Fruit fly (Drosophila melanogaster) whole organism, embryonic: ENCODE results near the gene Sptr.
A peak's percentile ranks its signal among the peaks of the same experiment; 100 is the strongest.

ENCODE experiments used
- ATbp ChIP-seq: fragments of 200-800 bp; sonication (Bioruptor generic); optimal IDR thresholded peaks from 2 replicates; lab custom pipeline; 2017; ENCODE audit warnings: missing biosample characterization, mild to moderate bottlenecking, missing genetic modification characterization, missing genetic modification reagents
- CG11398 ChIP-seq: fragments of 200-800 bp; sonication (Bioruptor generic); optimal IDR thresholded peaks from 2 replicates; lab custom pipeline; 2016; ENCODE audit warnings: missing biosample characterization, missing genetic modification characterization
- CG11504 ChIP-seq: fragments of 200-800 bp; sonication (Bioruptor generic); optimal IDR thresholded peaks from 3 replicates; lab custom pipeline; 2019; ENCODE audit warnings: missing biosample characterization, mild to moderate bottlenecking, missing genetic modification characterization, moderate library complexity
- CG14014 ChIP-seq: fragments of 200-800 bp; sonication (Bioruptor generic); IDR thresholded peaks from 2 replicates; pipeline ENCODE4 v1.3.6; 2022; ENCODE audit warnings: missing biosample characterization, missing genetic modification characterization
- CG15514 ChIP-seq: fragments of 200-800 bp; sonication (Bioruptor generic); optimal IDR thresholded peaks from 3 replicates; lab custom pipeline; 2017; ENCODE audit warnings: missing biosample characterization, missing genetic modification characterization, mild to moderate bottlenecking, moderate library complexity, missing genetic modification reagents
- CG16779 ChIP-seq: fragments of 200-800 bp; sonication (Bioruptor generic); IDR thresholded peaks from 2 replicates; pipeline ENCODE4 v1.3.6; 2022; ENCODE audit warnings: missing biosample characterization, missing genetic modification characterization
- CG17359 ChIP-seq: fragments of 200-800 bp; sonication (Bioruptor generic); optimal IDR thresholded peaks from 3 replicates; lab custom pipeline; 2018; ENCODE audit warnings: missing biosample characterization, mild to moderate bottlenecking, missing genetic modification characterization, moderate library complexity
- CG17385 ChIP-seq: fragments of 200-800 bp; sonication (Bioruptor generic); optimal IDR thresholded peaks from 3 replicates; lab custom pipeline; 2018; ENCODE audit warnings: missing biosample characterization, mild to moderate bottlenecking, missing genetic modification characterization
- CG17829 ChIP-seq: fragments of 200-800 bp; optimal IDR thresholded peaks from 2 replicates; lab custom pipeline; 2019; ENCODE audit warnings: missing biosample characterization, mild to moderate bottlenecking, missing genetic modification characterization, moderate library complexity
- CG2129 ChIP-seq: fragments of 200-800 bp; sonication (Bioruptor generic); IDR thresholded peaks from 2 replicates; pipeline ENCODE4 v1.3.6; 2022; ENCODE audit warnings: missing biosample characterization, missing genetic modification characterization; ENCODE audit not compliant: partially characterized antibody
- CG2712 ChIP-seq: fragments of 200-800 bp; optimal IDR thresholded peaks from 3 replicates; lab custom pipeline; 2019; ENCODE audit warnings: missing biosample characterization, mild to moderate bottlenecking, missing genetic modification characterization, moderate library complexity
- CG33557 ChIP-seq: fragments of 200-800 bp; sonication (Bioruptor generic); optimal IDR thresholded peaks from 2 replicates; lab custom pipeline; 2019; ENCODE audit warnings: missing biosample characterization, mild to moderate bottlenecking, missing genetic modification characterization, moderate library complexity
- CG34376 ChIP-seq: fragments of 200-800 bp; sonication (Bioruptor generic); optimal IDR thresholded peaks from 2 replicates; lab custom pipeline; 2018; ENCODE audit warnings: missing biosample characterization, mild to moderate bottlenecking, missing genetic modification characterization
- CG7372 ChIP-seq: fragments of 200-800 bp; sonication (Bioruptor generic); IDR thresholded peaks from 2 replicates; pipeline ENCODE4 v1.3.6; 2022; ENCODE audit warnings: missing biosample characterization, missing genetic modification characterization
- CG8290 ChIP-seq, 3 experiments: fragments of 200-800 bp; sonication (Bioruptor generic); optimal IDR thresholded peaks; 2 replicates each; lab custom pipeline; 2016 to 2019; ENCODE audit warnings: missing biosample characterization in 3 of 3, missing genetic modification characterization in 3 of 3, mild to moderate bottlenecking in 2 of 3, moderate library complexity in 1 of 3
- CG8478 ChIP-seq: fragments of >200 bp; optimal IDR thresholded peaks from 2 replicates; lab custom pipeline; 2018
- CG9437 ChIP-seq: fragments of 200-800 bp; sonication (Bioruptor generic); optimal IDR thresholded peaks from 2 replicates; lab custom pipeline; 2018; ENCODE audit warnings: missing biosample characterization, mild to moderate bottlenecking, missing genetic modification characterization
- CG9932 ChIP-seq: fragments of 200-800 bp; sonication (Bioruptor generic); IDR thresholded peaks from 2 replicates; pipeline ENCODE4 v1.3.6; 2022; ENCODE audit warnings: missing biosample characterization, missing genetic modification characterization
- Chrac-16 ChIP-seq: fragments of 200-800 bp; sonication (Bioruptor generic); optimal IDR thresholded peaks from 3 replicates; lab custom pipeline; 2016; ENCODE audit warnings: missing biosample characterization, missing genetic modification characterization
- Dip3 ChIP-seq: fragments of 200-800 bp; sonication (Bioruptor generic); optimal IDR thresholded peaks from 3 replicates; lab custom pipeline; 2016; ENCODE audit warnings: missing biosample characterization, missing genetic modification characterization
- Dp ChIP-seq: fragments of 200-800 bp; sonication (Bioruptor generic); optimal IDR thresholded peaks from 2 replicates; lab custom pipeline; 2018; ENCODE audit warnings: missing biosample characterization, mild to moderate bottlenecking, missing genetic modification characterization, moderate library complexity
- Dref ChIP-seq: fragments of 200-800 bp; sonication (Bioruptor generic); IDR thresholded peaks from 2 replicates; pipeline ENCODE4 v1.3.6; 2022; ENCODE audit warnings: missing biosample characterization, missing genetic modification characterization
- E2f2 ChIP-seq: fragments of 200-800 bp; sonication (Bioruptor generic); IDR thresholded peaks from 2 replicates; pipeline ENCODE4 v1.3.6; 2022; ENCODE audit warnings: missing biosample characterization, missing genetic modification characterization
- Gug ChIP-seq: fragments of 200-800 bp; sonication (Bioruptor generic); IDR thresholded peaks from 4 replicates; pipeline ENCODE4 v1.3.6; 2022; ENCODE audit warnings: missing biosample characterization, missing genetic modification characterization
- HLH4C ChIP-seq: fragments of 200-800 bp; sonication (Bioruptor generic); IDR thresholded peaks from 3 replicates; pipeline ENCODE4 v1.3.6; 2022; ENCODE audit warnings: missing biosample characterization, missing genetic modification characterization; ENCODE audit not compliant: partially characterized antibody
- Med ChIP-seq: fragments of 200-800 bp; sonication (Bioruptor generic); peaks from one replicate; lab custom pipeline; 2016; ENCODE audit warnings: missing biosample characterization, missing genetic modification characterization, mild to moderate bottlenecking, inconsistent platforms, moderate library complexity
- Sox102F ChIP-seq: fragments of 200-800 bp; sonication (Bioruptor generic); optimal IDR thresholded peaks from 2 replicates; lab custom pipeline; 2018; ENCODE audit warnings: missing biosample characterization, mild to moderate bottlenecking, missing genetic modification characterization, moderate library complexity
- Sry-δ ChIP-seq: fragments of 200-800 bp; sonication (Bioruptor generic); optimal IDR thresholded peaks from 2 replicates; lab custom pipeline; 2016; ENCODE audit warnings: missing biosample characterization, missing genetic modification characterization
- Ssrp ChIP-seq: fragments of 200-800 bp; sonication (Bioruptor generic); optimal IDR thresholded peaks from 2 replicates; lab custom pipeline; 2018; ENCODE audit warnings: missing biosample characterization, mild to moderate bottlenecking, missing genetic modification characterization, moderate library complexity
- TFAM ChIP-seq: fragments of 200-800 bp; sonication (Bioruptor generic); optimal IDR thresholded peaks from 2 replicates; lab custom pipeline; 2017; ENCODE audit warnings: missing biosample characterization, missing genetic modification characterization, inconsistent platforms
- Usf ChIP-seq: fragments of 200-800 bp; sonication (Bioruptor generic); optimal IDR thresholded peaks from 2 replicates; lab custom pipeline; 2017; ENCODE audit warnings: missing genotype, missing biosample characterization, missing genetic modification characterization
- abd-A ChIP-seq: fragments of 200-800 bp; sonication (Bioruptor generic); optimal IDR thresholded peaks from 3 replicates; lab custom pipeline; 2019; ENCODE audit warnings: missing biosample characterization, mild to moderate bottlenecking, missing genetic modification characterization, moderate library complexity
- ase ChIP-seq: fragments of 200-800 bp; sonication (Bioruptor generic); IDR thresholded peaks from 3 replicates; pipeline ENCODE4 v1.3.6; 2022; ENCODE audit warnings: missing biosample characterization, missing genetic modification characterization
- disco-r ChIP-seq: fragments of 200-800 bp; sonication (Bioruptor generic); optimal IDR thresholded peaks from 2 replicates; lab custom pipeline; 2016; ENCODE audit warnings: missing biosample characterization, missing genetic modification characterization
- gcm2 ChIP-seq: fragments of 200-800 bp; sonication (Bioruptor generic); optimal IDR thresholded peaks from 2 replicates; lab custom pipeline; 2016; ENCODE audit warnings: missing biosample characterization, missing genetic modification characterization
- grau ChIP-seq: fragments of 200-800 bp; optimal IDR thresholded peaks from 3 replicates; lab custom pipeline; 2019; ENCODE audit warnings: missing biosample characterization, mild to moderate bottlenecking, missing genetic modification characterization, moderate library complexity
- ind ChIP-seq: fragments of 200-800 bp; sonication (Bioruptor generic); optimal IDR thresholded peaks from 3 replicates; lab custom pipeline; 2016; ENCODE audit warnings: missing biosample characterization, missing genetic modification characterization
- kah ChIP-seq: fragments of 200-800 bp; sonication (Bioruptor generic); optimal IDR thresholded peaks from 2 replicates; lab custom pipeline; 2018; ENCODE audit warnings: missing biosample characterization, mild to moderate bottlenecking, missing genetic modification characterization
- maf-S ChIP-seq: fragments of 200-800 bp; sonication (Bioruptor generic); optimal IDR thresholded peaks from 2 replicates; lab custom pipeline; 2016; ENCODE audit warnings: missing biosample characterization, missing genetic modification characterization
- pho ChIP-seq: fragments of 200-800 bp; sonication (Bioruptor generic); optimal IDR thresholded peaks from 2 replicates; lab custom pipeline; 2016; ENCODE audit warnings: missing biosample characterization, missing genetic modification characterization
- pzg ChIP-seq: fragments of 200-800 bp; sonication (Bioruptor generic); optimal IDR thresholded peaks from 3 replicates; lab custom pipeline; 2018; ENCODE audit warnings: missing biosample characterization, mild to moderate bottlenecking, missing genetic modification characterization, moderate library complexity
- rib ChIP-seq: fragments of 200-800 bp; sonication (Bioruptor generic); IDR thresholded peaks from 2 replicates; pipeline ENCODE4 v1.3.6; 2022; ENCODE audit warnings: missing biosample characterization, missing genetic modification characterization
- sd ChIP-seq: fragments of 200-800 bp; sonication (Bioruptor generic); optimal IDR thresholded peaks from 3 replicates; lab custom pipeline; 2018; ENCODE audit warnings: missing biosample characterization, mild to moderate bottlenecking, missing genetic modification characterization, moderate library complexity
- seq ChIP-seq: fragments of 200-800 bp; sonication (Bioruptor generic); IDR thresholded peaks from 2 replicates; pipeline ENCODE4 v1.3.6; 2022; ENCODE audit warnings: missing biosample characterization, missing genetic modification characterization
- sim ChIP-seq: fragments of 200-800 bp; sonication (Bioruptor generic); IDR thresholded peaks from 2 replicates; pipeline ENCODE4 v1.3.6; 2022; ENCODE audit warnings: missing biosample characterization, missing genetic modification characterization
- tgo ChIP-seq: fragments of 200-800 bp; sonication (Bioruptor generic); IDR thresholded peaks from 3 replicates; pipeline ENCODE4 v1.3.6; 2022; ENCODE audit warnings: missing biosample characterization, missing genetic modification characterization
- tll ChIP-seq, 2 experiments: fragments of 200-800 bp in 1 of 2; fragments of >200 bp in 1 of 2; sonication (Bioruptor generic) in 1 of 2; optimal IDR thresholded peaks; 2 replicates each; lab custom pipeline; 2017 to 2019; ENCODE audit warnings: missing biosample characterization in 2 of 2, missing genetic modification characterization in 2 of 2, mild to moderate bottlenecking in 1 of 2, moderate library complexity in 1 of 2
- toy ChIP-seq: fragments of 200-800 bp; sonication (Bioruptor generic); IDR thresholded peaks from 2 replicates; pipeline ENCODE4 v1.3.6; 2022; ENCODE audit warnings: missing biosample characterization, missing genetic modification characterization
- twi ChIP-seq: fragments of 200-800 bp; optimal IDR thresholded peaks from 2 replicates; lab custom pipeline; 2019; ENCODE audit warnings: missing biosample characterization, mild to moderate bottlenecking, missing genetic modification characterization, moderate library complexity
- unc-4 ChIP-seq: fragments of 200-800 bp; sonication (Bioruptor generic); IDR thresholded peaks from 2 replicates; pipeline ENCODE4 v1.3.6; 2022; ENCODE audit warnings: missing biosample characterization, missing genetic modification characterization; ENCODE audit not compliant: partially characterized antibody

The Sptr gene

DNA sequence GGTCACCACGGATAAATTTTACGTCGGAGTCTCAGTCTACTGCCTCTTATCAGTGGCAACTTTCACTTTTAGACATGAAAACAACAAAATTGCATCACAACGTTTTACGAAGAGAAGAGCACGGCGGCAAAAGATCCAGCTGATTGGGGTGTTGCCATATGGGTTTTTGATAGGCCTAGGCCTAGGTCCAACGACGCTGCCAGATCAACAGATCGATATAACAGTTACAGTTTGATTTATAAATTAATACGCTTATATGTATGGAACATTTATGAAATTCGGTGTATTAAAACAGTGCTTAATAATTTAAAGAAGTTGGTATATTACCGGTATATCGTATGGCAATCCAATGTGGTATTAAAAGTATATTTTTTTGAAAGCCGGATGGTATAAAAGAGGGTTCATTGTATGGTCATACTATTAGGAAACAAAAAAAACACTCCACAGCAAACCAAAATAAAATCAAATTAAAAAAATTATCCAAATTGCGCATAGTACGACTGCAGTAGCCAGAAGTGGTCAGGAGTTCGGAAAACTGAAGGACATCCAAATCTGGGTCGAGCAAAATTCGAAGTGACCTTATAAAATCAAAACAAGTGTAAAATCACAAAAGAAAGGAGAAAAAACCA is 27.5 kb downstream of the Sptr start, which contains the start of gene CG1440 (continued):
- TF ChIP-seq E2f2, result peak; percentile 70
- TF ChIP-seq Med (GFP tag; lab: Kevin White, UChicago), result peak; percentile 91
- TF ChIP-seq CG2712 (tag; lab: Kevin White, UChicago), result peak; percentile 21
- TF ChIP-seq CG9437 (GFP tag; lab: Kevin White, UChicago), result no peak
- no peak for TF ChIP-seq ase (GFP tag; lab: Robert Waterston, UW)
- no peak for TF ChIP-seq seq (GFP tag; lab: Robert Waterston, UW)
- no peak for TF ChIP-seq CG11504 (tag; lab: Kevin White, UChicago)
- TF ChIP-seq CG14014 (GFP tag; lab: Robert Waterston, UW), result no peak
- no peak for TF ChIP-seq CG34376 (GFP tag; lab: Kevin White, UChicago)
- no peak for TF ChIP-seq CG7372 (GFP tag; lab: Robert Waterston, UW)
- TF ChIP-seq CG17829 (tag; lab: Kevin White, UChicago), result peak; percentile 16
- no peak for TF ChIP-seq sim (GFP tag; lab: Robert Waterston, UW)
- no peak for TF ChIP-seq TFAM (GFP tag; lab: Kevin White, UChicago)
- peak; percentile 39; the same call in 1 of the 2 replicates for TF ChIP-seq unc-4 (GFP tag; lab: Robert Waterston, UW)
- TF ChIP-seq Sry-δ, result peak; percentile 30
- no peak for TF ChIP-seq toy (GFP tag; lab: Robert Waterston, UW)
- TF ChIP-seq disco-r (GFP tag; lab: Kevin White, UChicago), result no peak
- TF ChIP-seq Sox102F (GFP tag; lab: Kevin White, UChicago), result no peak
- TF ChIP-seq tll (GFP tag; optimal IDR thresholded peaks at IDR 0.05; lab: Kevin White, UChicago), result no peak
- TF ChIP-seq pzg (GFP tag; lab: Kevin White, UChicago), result peak; percentile 84
- peak; percentile 28 for TF ChIP-seq pho (GFP tag; lab: Kevin White, UChicago)
- no peak for TF ChIP-seq Dref (GFP tag; lab: Robert Waterston, UW)
- no peak for TF ChIP-seq sd (tag; lab: Kevin White, UChicago)
- peak; percentile 76 for TF ChIP-seq CG15514
- TF ChIP-seq ATbp (GFP tag; lab: Kevin White, UChicago), result no peak
- no peak for TF ChIP-seq gcm2 (GFP tag; lab: Kevin White, UChicago)
- no peak for TF ChIP-seq Chrac-16 (GFP tag; lab: Kevin White, UChicago)
- peak; percentile 40 for TF ChIP-seq Dip3 (GFP tag; lab: Kevin White, UChicago)
- TF ChIP-seq Gug (GFP tag; lab: Robert Waterston, UW), result no peak
- no peak for TF ChIP-seq rib (GFP tag; lab: Robert Waterston, UW)
- TF ChIP-seq CG33557 (GFP tag; lab: Kevin White, UChicago), result no peak
- TF ChIP-seq CG8478 (lab: Kevin White, UChicago), result no peak
- peak; percentile 62 for TF ChIP-seq Dp (GFP tag; lab: Kevin White, UChicago)
- no peak for TF ChIP-seq tgo (GFP tag; lab: Robert Waterston, UW)
- TF ChIP-seq CG2129 (GFP tag; lab: Robert Waterston, UW), result no peak
- no peak for TF ChIP-seq maf-S (GFP tag; lab: Kevin White, UChicago)
- TF ChIP-seq kah (GFP tag; lab: Kevin White, UChicago), result no peak
- TF ChIP-seq CG17359 (tag; lab: Kevin White, UChicago), result no peak
- TF ChIP-seq HLH4C (GFP tag; lab: Robert Waterston, UW), result no peak
- no peak for TF ChIP-seq Ssrp (tag; lab: Kevin White, UChicago)
- TF ChIP-seq CG16779, result no peak
- no peak for TF ChIP-seq Usf
- no peak for TF ChIP-seq CG11398 (GFP tag; lab: Kevin White, UChicago)
- TF ChIP-seq CG8290 (GFP tag; optimal IDR thresholded peaks at IDR 0.05; lab: Kevin White, UChicago), result no peak
- no peak for TF ChIP-seq CG8290 (tag; optimal IDR thresholded peaks at IDR 0.05; lab: Kevin White, UChicago)
- TF ChIP-seq CG17385 (GFP tag; lab: Kevin White, UChicago), result no peak
- 0 out of 2 replicates have a peak, but pooled peaks have one; percentile 42 for TF ChIP-seq CG9932 (GFP tag; lab: Robert Waterston, UW)
- no peak for TF ChIP-seq twi (tag; lab: Kevin White, UChicago)
- TF ChIP-seq grau (tag; lab: Kevin White, UChicago), result no peak
- TF ChIP-seq abd-A (tag; lab: Kevin White, UChicago), result no peak
- no peak for TF ChIP-seq ind (GFP tag; lab: Kevin White, UChicago)
